Fruit fly (Drosophila melanogaster) whole organism, embryonic: Measurements from ENCODE around the gene CG43072.

ENCODE experiments used
- Atf6 ChIP-seq: fragments of 200-800 bp; sonication (Bioruptor generic); IDR thresholded peaks from 2 replicates; pipeline ENCODE4 v1.3.6; 2022; ENCODE audit warnings: missing biosample characterization, missing genetic modification characterization
- B-H1 ChIP-seq: fragments of 200-800 bp; sonication (Bioruptor generic); IDR thresholded peaks from 3 replicates; pipeline ENCODE4 v1.3.6; 2022; ENCODE audit warnings: missing biosample characterization, missing genetic modification characterization
- C15 ChIP-seq: fragments of 200-800 bp; sonication (Bioruptor generic); IDR thresholded peaks from 3 replicates; pipeline ENCODE4 v1.3.6; 2022; ENCODE audit warnings: missing biosample characterization, missing genetic modification characterization
- CG10147 ChIP-seq: fragments of 200-800 bp; sonication (Bioruptor generic); optimal IDR thresholded peaks from 2 replicates; lab custom pipeline; 2019; ENCODE audit warnings: missing biosample characterization, mild to moderate bottlenecking, missing genetic modification characterization, moderate library complexity
- CG10366 ChIP-seq: fragments of 200-800 bp; sonication (Bioruptor generic); IDR thresholded peaks from 2 replicates; pipeline ENCODE4 v1.3.6; 2022; ENCODE audit warnings: missing biosample characterization, missing genetic modification characterization
- CG12155 ChIP-seq: fragments of 200-800 bp; sonication (Bioruptor generic); optimal IDR thresholded peaks from 3 replicates; lab custom pipeline; 2016; ENCODE audit warnings: missing biosample characterization, missing genetic modification characterization
- CG14050 ChIP-seq: fragments of 200-800 bp; sonication (Bioruptor generic); IDR thresholded peaks from 3 replicates; pipeline ENCODE4 v1.3.6; 2022; ENCODE audit warnings: missing biosample characterization, missing genetic modification characterization
- CG15269 ChIP-seq: fragments of 200-800 bp; sonication (Bioruptor generic); optimal IDR thresholded peaks from 2 replicates; lab custom pipeline; 2018; ENCODE audit warnings: missing biosample characterization, mild to moderate bottlenecking, missing genetic modification characterization, moderate library complexity
- CG1602 ChIP-seq: fragments of 200-800 bp; sonication (Bioruptor generic); optimal IDR thresholded peaks from 3 replicates; lab custom pipeline; 2016; ENCODE audit warnings: missing biosample characterization, missing genetic modification characterization
- CG1647 ChIP-seq: fragments of 200-800 bp; sonication (Bioruptor generic); optimal IDR thresholded peaks from 3 replicates; lab custom pipeline; 2016; ENCODE audit warnings: missing biosample characterization, missing genetic modification characterization
- CG17361 ChIP-seq: fragments of 200-800 bp; sonication (Bioruptor generic); IDR thresholded peaks from 3 replicates; pipeline ENCODE4 v1.3.6; 2022; ENCODE audit warnings: missing biosample characterization, missing genetic modification characterization
- CG17912 ChIP-seq: fragments of 200-800 bp; sonication (Bioruptor generic); optimal IDR thresholded peaks from 2 replicates; lab custom pipeline; 2018; ENCODE audit warnings: missing biosample characterization, mild to moderate bottlenecking, missing genetic modification characterization
- CG1792 ChIP-seq: fragments of 200-800 bp; sonication (Bioruptor generic); optimal IDR thresholded peaks from 2 replicates; lab custom pipeline; 2016; ENCODE audit warnings: missing biosample characterization, missing genetic modification characterization
- CG32532 ChIP-seq: fragments of 200-800 bp; sonication (Bioruptor generic); IDR thresholded peaks from 2 replicates; pipeline ENCODE4 v1.3.6; 2022; ENCODE audit warnings: missing biosample characterization, missing genetic modification characterization
- CG3847 ChIP-seq: fragments of 200-800 bp; sonication (Bioruptor generic); IDR thresholded peaks from 2 replicates; pipeline ENCODE4 v1.3.6; 2022; ENCODE audit warnings: missing biosample characterization, missing genetic modification characterization
- CG4282 ChIP-seq: fragments of 200-800 bp; sonication (Bioruptor generic); optimal IDR thresholded peaks from 2 replicates; lab custom pipeline; 2016; ENCODE audit warnings: missing biosample characterization, missing genetic modification characterization
- CG7271 ChIP-seq: fragments of 200-800 bp; sonication (Bioruptor generic); optimal IDR thresholded peaks from 2 replicates; lab custom pipeline; 2018; ENCODE audit warnings: missing biosample characterization, mild to moderate bottlenecking, missing genetic modification characterization, moderate library complexity
- CG7987 ChIP-seq: fragments of 200-800 bp; sonication (Bioruptor generic); optimal IDR thresholded peaks from 2 replicates; lab custom pipeline; 2018; ENCODE audit warnings: missing biosample characterization, mild to moderate bottlenecking, missing genetic modification characterization, moderate library complexity
- CG9932 ChIP-seq: fragments of 200-800 bp; sonication (Bioruptor generic); IDR thresholded peaks from 2 replicates; pipeline ENCODE4 v1.3.6; 2022; ENCODE audit warnings: missing biosample characterization, missing genetic modification characterization
- Camta ChIP-seq: fragments of 200-800 bp; sonication (Bioruptor generic); optimal IDR thresholded peaks from 2 replicates; lab custom pipeline; 2016; ENCODE audit warnings: missing biosample characterization, missing genetic modification characterization
- D19B ChIP-seq: fragments of 200-800 bp; sonication (Bioruptor generic); optimal IDR thresholded peaks from 2 replicates; lab custom pipeline; 2017; ENCODE audit warnings: missing biosample characterization, mild to moderate bottlenecking, missing genetic modification characterization
- Dip3 ChIP-seq: fragments of 200-800 bp; sonication (Bioruptor generic); optimal IDR thresholded peaks from 3 replicates; lab custom pipeline; 2016; ENCODE audit warnings: missing biosample characterization, missing genetic modification characterization
- E2f1 ChIP-seq: fragments of 200-800 bp; sonication (Bioruptor generic); IDR thresholded peaks from 2 replicates; pipeline ENCODE4 v1.3.6; 2022; ENCODE audit warnings: missing biosample characterization, missing genetic modification characterization
- Fer3 ChIP-seq: fragments of 200-800 bp; sonication (Bioruptor generic); optimal IDR thresholded peaks from 2 replicates; lab custom pipeline; 2018; ENCODE audit warnings: missing biosample characterization, mild to moderate bottlenecking, missing genetic modification characterization, moderate library complexity
- HLHmδ ChIP-seq: fragments of 200-800 bp; sonication (Bioruptor generic); optimal IDR thresholded peaks from 2 replicates; lab custom pipeline; 2018; ENCODE audit warnings: missing biosample characterization, mild to moderate bottlenecking, missing genetic modification characterization, moderate library complexity
- HmgZ ChIP-seq: fragments of 200-800 bp; sonication (Bioruptor generic); optimal IDR thresholded peaks from 2 replicates; lab custom pipeline; 2018; ENCODE audit warnings: missing biosample characterization, mild to moderate bottlenecking, missing genetic modification characterization
- Jarid2 ChIP-seq: fragments of 200-800 bp; sonication (Bioruptor generic); optimal IDR thresholded peaks from 3 replicates; lab custom pipeline; 2017; ENCODE audit warnings: mild to moderate bottlenecking, missing biosample characterization, missing genetic modification reagents, missing genetic modification characterization
- Mad ChIP-seq: fragments of 200-800 bp; sonication (Bioruptor generic); optimal IDR thresholded peaks from 2 replicates; lab custom pipeline; 2016; ENCODE audit warnings: missing biosample characterization, missing genetic modification characterization
- Myb ChIP-seq: fragments of 200-800 bp; sonication (Bioruptor generic); optimal IDR thresholded peaks from 2 replicates; lab custom pipeline; 2016; ENCODE audit warnings: missing biosample characterization, missing genetic modification characterization
- Opbp ChIP-seq: fragments of 200-800 bp; sonication (Bioruptor generic); IDR thresholded peaks from 3 replicates; pipeline ENCODE4 v1.3.6; 2022; ENCODE audit warnings: missing biosample characterization, missing genetic modification characterization; ENCODE audit not compliant: partially characterized antibody
- Vsx1 ChIP-seq: fragments of 200-800 bp; sonication (Bioruptor generic); optimal IDR thresholded peaks from 2 replicates; lab custom pipeline; 2017; ENCODE audit warnings: missing biosample characterization, mild to moderate bottlenecking, missing genetic modification characterization, missing genetic modification reagents
- ap ChIP-seq: fragments of 200-800 bp; sonication (Bioruptor generic); IDR thresholded peaks from 2 replicates; pipeline ENCODE4 v1.3.6; 2022; ENCODE audit warnings: missing biosample characterization, missing genetic modification characterization
- ara ChIP-seq: fragments of 200-800 bp; sonication (Bioruptor generic); IDR thresholded peaks from 2 replicates; pipeline ENCODE4 v1.3.6; 2022; ENCODE audit warnings: missing biosample characterization, missing genetic modification characterization
- az2 ChIP-seq: fragments of 200-800 bp; sonication (Bioruptor generic); optimal IDR thresholded peaks from 3 replicates; lab custom pipeline; 2016; ENCODE audit warnings: missing biosample characterization, missing genetic modification characterization
- bsh ChIP-seq, 2 experiments: fragments of 200-800 bp; sonication (Bioruptor generic); optimal IDR thresholded peaks; 2 replicates each; lab custom pipeline; 2017 to 2018; ENCODE audit warnings: mild to moderate bottlenecking in 2 of 2, missing biosample characterization in 2 of 2, missing genetic modification characterization in 2 of 2, moderate library complexity in 1 of 2
- dmrt11E ChIP-seq: fragments of 200-800 bp; sonication (Bioruptor generic); optimal IDR thresholded peaks from 3 replicates; lab custom pipeline; 2018; ENCODE audit warnings: missing biosample characterization, mild to moderate bottlenecking, missing genetic modification characterization, moderate library complexity
- eyg ChIP-seq: fragments of 200-800 bp; sonication (Bioruptor generic); optimal IDR thresholded peaks from 3 replicates; lab custom pipeline; 2016; ENCODE audit warnings: missing biosample characterization, missing genetic modification characterization
- fd64A ChIP-seq: fragments of 200-800 bp; sonication (Bioruptor generic); optimal IDR thresholded peaks from 3 replicates; lab custom pipeline; 2018; ENCODE audit warnings: missing biosample characterization, mild to moderate bottlenecking, missing genetic modification characterization
- gem ChIP-seq: fragments of 200-800 bp; sonication (Bioruptor generic); optimal IDR thresholded peaks from 2 replicates; lab custom pipeline; 2019; ENCODE audit warnings: missing biosample characterization, mild to moderate bottlenecking, missing genetic modification characterization, moderate library complexity
- gfzf ChIP-seq: fragments of 200-800 bp; sonication (Bioruptor generic); optimal IDR thresholded peaks from 2 replicates; lab custom pipeline; 2016; ENCODE audit warnings: missing biosample characterization, mild to moderate bottlenecking, missing genetic modification characterization, moderate library complexity
- jumu ChIP-seq: fragments of 200-800 bp; sonication (Bioruptor generic); optimal IDR thresholded peaks from 3 replicates; lab custom pipeline; 2016; ENCODE audit warnings: missing biosample characterization, missing genetic modification characterization
- lbe ChIP-seq: fragments of 200-800 bp; sonication (Bioruptor generic); optimal IDR thresholded peaks from 2 replicates; lab custom pipeline; 2016; ENCODE audit warnings: missing biosample characterization, mild to moderate bottlenecking, missing genetic modification characterization
- maf-S ChIP-seq: fragments of 200-800 bp; sonication (Bioruptor generic); optimal IDR thresholded peaks from 2 replicates; lab custom pipeline; 2016; ENCODE audit warnings: missing biosample characterization, missing genetic modification characterization
- mirr ChIP-seq: fragments of 200-800 bp; sonication (Bioruptor generic); optimal IDR thresholded peaks from 3 replicates; lab custom pipeline; 2018; ENCODE audit warnings: missing biosample characterization, mild to moderate bottlenecking, missing genetic modification characterization
- peb ChIP-seq: fragments of 200-800 bp; sonication (Bioruptor generic); IDR thresholded peaks from 2 replicates; pipeline ENCODE4 v1.3.6; 2022; ENCODE audit warnings: missing biosample characterization, missing genetic modification characterization
- sima ChIP-seq: fragments of 200-800 bp; sonication (Bioruptor generic); optimal IDR thresholded peaks from 2 replicates; lab custom pipeline; 2016; ENCODE audit warnings: missing biosample characterization, missing genetic modification characterization
- slou ChIP-seq: fragments of 200-800 bp; sonication (Bioruptor generic); optimal IDR thresholded peaks from 3 replicates; lab custom pipeline; 2016; ENCODE audit warnings: missing biosample characterization, missing genetic modification characterization
- so ChIP-seq: fragments of 200-800 bp; sonication (Bioruptor generic); IDR thresholded peaks from 3 replicates; pipeline ENCODE4 v1.3.6; 2022; ENCODE audit warnings: missing biosample characterization, missing genetic modification characterization
- stc ChIP-seq: fragments of 200-800 bp; sonication (Bioruptor generic); IDR thresholded peaks from 2 replicates; pipeline ENCODE4 v1.3.6; 2022; ENCODE audit warnings: missing biosample characterization, missing genetic modification characterization
- tin ChIP-seq: fragments of 200-800 bp; sonication (Bioruptor generic); optimal IDR thresholded peaks from 3 replicates; lab custom pipeline; 2016; ENCODE audit warnings: missing biosample characterization, missing genetic modification characterization
- toy ChIP-seq: fragments of 200-800 bp; sonication (Bioruptor generic); IDR thresholded peaks from 2 replicates; pipeline ENCODE4 v1.3.6; 2022; ENCODE audit warnings: missing biosample characterization, missing genetic modification characterization
- vvl ChIP-seq: fragments of 200-800 bp; sonication (Bioruptor generic); IDR thresholded peaks from 2 replicates; pipeline ENCODE4 v1.3.6; 2022; ENCODE audit warnings: missing biosample characterization, missing genetic modification characterization

Gene CG43072

DNA sequence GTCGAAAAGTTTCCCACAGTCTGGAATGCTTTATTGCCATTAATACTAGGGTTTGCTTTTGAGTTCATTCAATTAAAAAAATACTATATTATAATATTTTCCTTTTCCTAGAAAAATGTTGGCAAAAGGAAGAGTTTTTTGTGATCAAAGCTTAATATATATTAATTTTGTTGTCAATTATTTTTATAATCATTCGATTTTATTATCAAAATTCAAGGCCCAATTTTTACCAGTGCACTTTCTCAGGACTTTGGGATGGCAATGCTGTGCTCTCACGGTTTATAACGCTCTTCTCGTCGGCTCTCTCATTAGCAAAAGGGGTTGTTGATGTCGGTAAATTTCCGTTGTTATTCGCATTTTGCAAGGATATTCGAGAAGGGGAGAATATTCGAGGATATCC, 18.6 kb upstream of the CG43072 start (continued):
- TF ChIP-seq toy (GFP tag; lab: Robert Waterston, UW) (no peak), D19B (GFP tag; lab: Kevin White, UChicago) (no peak), E2f1 (GFP tag; lab: Robert Waterston, UW) (no peak), CG12155 (GFP tag; lab: Kevin White, UChicago) (no peak), Opbp (no peak), Mad (GFP tag; lab: Kevin White, UChicago) (no peak), ara (no peak), Atf6 (0 out of 2 replicates have a peak, but pooled peaks have one; percentile 12), Camta (no peak), C15 (no peak), stc (GFP tag; lab: Robert Waterston, UW) (peak; percentile 30; the same call in 1 of the 2 replicates), eyg (GFP tag; lab: Kevin White, UChicago) (no peak), maf-S (GFP tag; lab: Kevin White, UChicago) (no peak), CG1602 (peak; percentile 12), CG17912 (no peak), vvl (GFP tag; lab: Robert Waterston, UW) (peak; percentile 14; the same call in 1 of the 2 replicates), Fer3 (tag; lab: Kevin White, UChicago) (no peak), CG1792 (GFP tag; lab: Kevin White, UChicago) (no peak), CG15269 (tag; lab: Kevin White, UChicago) (peak; percentile 31), gem (peak; percentile 78), B-H1 (peak; percentile 21; the same call in 1 of the 3 replicates), so (no peak), jumu (GFP tag; lab: Kevin White, UChicago) (no peak), CG4282 (GFP tag; lab: Kevin White, UChicago) (no peak), CG9932 (GFP tag; lab: Robert Waterston, UW) (no peak), CG1647 (GFP tag; lab: Kevin White, UChicago) (no peak), gfzf (GFP tag; lab: Kevin White, UChicago) (no peak), Vsx1 (GFP tag; lab: Kevin White, UChicago) (peak; percentile 9), Myb (GFP tag; lab: Kevin White, UChicago) (no peak), CG17361 (GFP tag; lab: Robert Waterston, UW) (0 out of 3 replicates have a peak, but pooled peaks have one; percentile 23), lbe (GFP tag; lab: Kevin White, UChicago) (no peak), HLHmδ (GFP tag; lab: Kevin White, UChicago) (no peak), peb (GFP tag; lab: Robert Waterston, UW) (no peak), slou (GFP tag; lab: Kevin White, UChicago) (peak; percentile 40), CG10366 (no peak), CG7987 (GFP tag; lab: Kevin White, UChicago) (no peak), sima (GFP tag; lab: Kevin White, UChicago) (no peak), bsh (GFP tag; optimal IDR thresholded peaks at IDR 0.05; lab: Kevin White, UChicago) (peak in 1 of 2 experiments; percentile 73), fd64A (GFP tag; lab: Kevin White, UChicago) (no peak), CG10147 (GFP tag; lab: Kevin White, UChicago) (peak; percentile 11), mirr (GFP tag; lab: Kevin White, UChicago) (no peak), tin (peak; percentile 33), HmgZ (no peak), CG3847 (GFP tag; lab: Robert Waterston, UW) (no peak), dmrt11E (tag; lab: Kevin White, UChicago) (peak; percentile 78), CG32532 (GFP tag; lab: Robert Waterston, UW) (no peak; the same call in 1 of the 2 replicates), Dip3 (GFP tag; lab: Kevin White, UChicago) (no peak), Jarid2 (no peak), ap (GFP tag; lab: Robert Waterston, UW) (no peak), CG7271 (tag; lab: Kevin White, UChicago) (no peak), az2 (GFP tag; lab: Kevin White, UChicago) (peak; percentile 58), CG14050 (GFP tag; lab: Robert Waterston, UW) (no peak)
